Worm (Caenorhabditis elegans): ENCODE data around the gene fbxb-22.

fbxb-22 gene

ce11 chrIII:11869231-11869912 is 14.2 kb downstream of the fbxb-22 start, which contains the start of gene taf-12:
TSS of gene taf-12 (minus strand) at chrIII:11869281.
- TF ChIP-seq ceh-9 (tag; optimal IDR thresholded peaks at IDR 0.05) = no peak
- TF ChIP-seq nhr-11 (tag; optimal IDR thresholded peaks at IDR 0.05) = no peak
- TF ChIP-seq mml-1 (tag; optimal IDR thresholded peaks at IDR 0.05) = no peak
- no peak for TF ChIP-seq pqm-1 (tag; optimal IDR thresholded peaks at IDR 0.05)
- no peak for TF ChIP-seq snpc-4 (tag; optimal IDR thresholded peaks at IDR 0.05)
- no peak for TF ChIP-seq ztf-11 (tag; optimal IDR thresholded peaks at IDR 0.05)
- TF ChIP-seq nhr-67 (tag; optimal IDR thresholded peaks at IDR 0.05) = no peak
- TF ChIP-seq R02D3.7 (tag; optimal IDR thresholded peaks at IDR 0.05) = no peak
- TF ChIP-seq tbx-2 (tag; optimal IDR thresholded peaks at IDR 0.05) = no peak
- TF ChIP-seq nfya-1 (tag; optimal IDR thresholded peaks at IDR 0.05; ENCODE audit: insufficient read depth) = no peak
- no peak for TF ChIP-seq ceh-82 (tag; optimal IDR thresholded peaks at IDR 0.05)
- no peak for TF ChIP-seq nhr-237 (tag; optimal IDR thresholded peaks at IDR 0.05)

DNA sequence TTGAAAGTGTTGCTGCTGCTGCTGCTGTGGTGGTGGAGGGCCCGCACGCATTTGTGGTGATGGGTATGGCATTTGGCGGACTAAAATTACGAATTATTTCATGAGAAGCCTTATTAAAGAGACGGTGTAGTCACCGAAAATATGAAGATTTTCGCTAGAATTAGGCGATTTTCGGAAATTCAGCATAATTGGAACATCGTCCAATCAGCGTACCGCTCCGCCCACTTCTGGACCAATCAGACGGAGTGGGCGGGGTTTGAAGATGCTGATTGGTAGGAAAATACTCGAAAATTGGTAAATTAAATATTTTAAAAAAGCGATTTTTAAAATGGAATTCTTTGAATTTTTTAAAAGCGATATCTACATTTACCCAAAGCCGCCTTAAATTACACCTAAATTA is 17.4 kb downstream of the fbxb-22 start:
- no peak for TF ChIP-seq sea-2 (GFP tag; optimal IDR thresholded peaks at IDR 0.05)
- TF ChIP-seq snpc-4 (tag; optimal IDR thresholded peaks at IDR 0.05) = no peak
- TF ChIP-seq nfya-1 (tag; optimal IDR thresholded peaks at IDR 0.05; ENCODE audit: insufficient read depth) = peak; percentile 64
- no peak for TF ChIP-seq ztf-4 (tag; optimal IDR thresholded peaks at IDR 0.05)

- no peak for TF ChIP-seq fkh-10 (GFP tag; optimal IDR thresholded peaks at IDR 0.05)
- TF ChIP-seq ceh-28 (tag; optimal IDR thresholded peaks at IDR 0.05) = no peak
- no peak for TF ChIP-seq ztf-4 (tag; optimal IDR thresholded peaks at IDR 0.05)
- TF ChIP-seq lsy-12 (tag; optimal IDR thresholded peaks at IDR 0.05) = no peak
- TF ChIP-seq egl-27 (tag; optimal IDR thresholded peaks at IDR 0.05) = no peak
- no peak for TF ChIP-seq hmg-11 (tag; optimal IDR thresholded peaks at IDR 0.05)
- no peak for TF ChIP-seq nhr-237 (tag; optimal IDR thresholded peaks at IDR 0.05)
- TF ChIP-seq jun-1 (tag; optimal IDR thresholded peaks at IDR 0.05) = no peak
- TF ChIP-seq R02D3.7 (tag; optimal IDR thresholded peaks at IDR 0.05) = no peak
- no peak for TF ChIP-seq nhr-11 (tag; optimal IDR thresholded peaks at IDR 0.05)
- TF ChIP-seq skn-1 (tag; optimal IDR thresholded peaks at IDR 0.05) = no peak
- no peak for TF ChIP-seq unc-62 (GFP tag; optimal IDR thresholded peaks at IDR 0.05)
- no peak for TF ChIP-seq pha-4 (tag; optimal IDR thresholded peaks at IDR 0.05)
- no peak for TF ChIP-seq nhr-43 (tag; optimal IDR thresholded peaks at IDR 0.05; ENCODE audit: poor library complexity, severe bottlenecking)
- no peak for TF ChIP-seq ceh-16 (tag; optimal IDR thresholded peaks at IDR 0.05)
These were observed 21.4 kb downstream of the fbxb-22 start, which contains the start of gene Y56A3A.2 for ce11 chrIII:11862149-11862548. TSS of gene Y56A3A.2 (minus strand) at chrIII:11862249.

- peak; percentile 97 for TF ChIP-seq nfya-1 (tag; optimal IDR thresholded peaks at IDR 0.05; ENCODE audit: insufficient read depth)
- no peak for TF ChIP-seq elt-2 (tag; optimal IDR thresholded peaks at IDR 0.05)
- no peak for TF ChIP-seq egl-5 (tag; optimal IDR thresholded peaks at IDR 0.05)
- TF ChIP-seq ceh-82 (tag; optimal IDR thresholded peaks at IDR 0.05) = no peak
These were observed 22.4 kb downstream of the fbxb-22 start for ce11 chrIII:11861123-11861522.

- TF ChIP-seq ztf-11 (tag; optimal IDR thresholded peaks at IDR 0.05) (no peak), jun-1 (tag; optimal IDR thresholded peaks at IDR 0.05) (no peak), elt-3 (tag; optimal IDR thresholded peaks at IDR 0.05) (no peak), lin-15B (tag; optimal IDR thresholded peaks at IDR 0.05) (no peak), nhr-67 (tag; optimal IDR thresholded peaks at IDR 0.05) (no peak), eor-1 (tag; optimal IDR thresholded peaks at IDR 0.05) (no peak), ZK546.5 (tag; optimal IDR thresholded peaks at IDR 0.05) (no peak), lsy-12 (tag; optimal IDR thresholded peaks at IDR 0.05) (no peak), mml-1 (tag; optimal IDR thresholded peaks at IDR 0.05) (no peak), pha-4 (tag; optimal IDR thresholded peaks at IDR 0.05) (no peak), fos-1 (tag; optimal IDR thresholded peaks at IDR 0.05) (no peak), mdl-1 (tag; optimal IDR thresholded peaks at IDR 0.05) (no peak), nfya-1 (tag; optimal IDR thresholded peaks at IDR 0.05; ENCODE audit: insufficient read depth) (no peak), R02D3.7 (tag; optimal IDR thresholded peaks at IDR 0.05) (no peak), nhr-23 (tag; optimal IDR thresholded peaks at IDR 0.05) (no peak)
These were observed 26.7 kb downstream of the fbxb-22 start for ce11 chrIII:11856852-11857251.

Data from whole organism, L3 larva.